Worm (Caenorhabditis elegans): ENCODE results near the gene acdh-9.

- TF ChIP-seq mdl-1 (tag; optimal IDR thresholded peaks at IDR 0.05) (no peak), nhr-25 (tag; optimal IDR thresholded peaks at IDR 0.05) (no peak)
Observed at ce11 chrII:820519-820918, 27.9 kb downstream of the acdh-9 start, which contains the start of gene F46F5.7.

Data from whole organism, L3 larva.